Worm (Caenorhabditis elegans) whole organism, late embryonic: ENCODE measurements around the gene acp-5.

Experiments
- C08G9.2 ChIP-seq: sonication (generic microtip); optimal IDR thresholded peaks from 2 replicates; lab custom pipeline; 2016; ENCODE audit warnings: mild to moderate bottlenecking, missing genetic modification characterization, moderate library complexity, missing compliant biosample characterization
- K02D7.2 ChIP-seq: sonication (generic microtip); optimal IDR thresholded peaks from 2 replicates; lab custom pipeline; 2017; ENCODE audit warnings: mild to moderate bottlenecking, missing genetic modification characterization, missing compliant biosample characterization
- ama-1 ChIP-seq: fragments of 150-350 bp; optimal IDR thresholded peaks from 2 replicates; lab custom pipeline; 2014
- ceh-9 ChIP-seq: sonication (generic microtip); optimal IDR thresholded peaks from 2 replicates; lab custom pipeline; 2016; ENCODE audit warnings: mild to moderate bottlenecking, missing genetic modification characterization, inconsistent platforms, missing compliant biosample characterization
- dmd-4 ChIP-seq: sonication (generic microtip); optimal IDR thresholded peaks from 2 replicates; lab custom pipeline; 2016; ENCODE audit warnings: borderline replicate concordance, missing genetic modification characterization, missing compliant biosample characterization
- dve-1 ChIP-seq: sonication (generic microtip); optimal IDR thresholded peaks from 2 replicates; lab custom pipeline; 2017; ENCODE audit warnings: antibody characterized with exemption, mild to moderate bottlenecking, missing genetic modification characterization, missing compliant biosample characterization
- elt-2 ChIP-seq: sonication (generic microtip); optimal IDR thresholded peaks from 2 replicates; lab custom pipeline; 2016; ENCODE audit warnings: missing genetic modification reagents, missing genetic modification characterization, missing compliant biosample characterization
- fkh-10 ChIP-seq: fragments of 150-350 bp; optimal IDR thresholded peaks from 2 replicates; lab custom pipeline; 2014; ENCODE audit warnings: missing biosample characterization, missing genetic modification reagents, missing genetic modification characterization
- gmeb-2 ChIP-seq: sonication (generic microtip); optimal IDR thresholded peaks from 2 replicates; lab custom pipeline; 2016; ENCODE audit warnings: missing genetic modification characterization, inconsistent platforms, missing compliant biosample characterization
- hlh-6 ChIP-seq: sonication (generic microtip); optimal IDR thresholded peaks from 2 replicates; lab custom pipeline; 2016; ENCODE audit warnings: missing genotype, missing genetic modification characterization, missing compliant biosample characterization
- mec-3 ChIP-seq: sonication (generic microtip); optimal IDR thresholded peaks from 2 replicates; lab custom pipeline; 2016; ENCODE audit warnings: borderline replicate concordance, missing genetic modification characterization, missing compliant biosample characterization
- pha-4 ChIP-seq: fragments of 150-350 bp; optimal IDR thresholded peaks from 2 replicates; lab custom pipeline; 2018; ENCODE audit warnings: missing biosample characterization, missing genetic modification reagents, missing genetic modification characterization

- no peak for TF ChIP-seq fkh-10 (GFP tag; lab: Kevin White, UChicago)
- no peak for TF ChIP-seq dmd-4 (tag; lab: Kevin White, UChicago)
- no peak for TF ChIP-seq C08G9.2
- no peak for TF ChIP-seq ceh-9 (tag; lab: Kevin White, UChicago)
- no peak for TF ChIP-seq hlh-6
- no peak for TF ChIP-seq ama-1
- TF ChIP-seq pha-4 (tag; lab: Kevin White, UChicago): no peak
- no peak for TF ChIP-seq mec-3 (tag; lab: Kevin White, UChicago)
- TF ChIP-seq gmeb-2 (tag; lab: Kevin White, UChicago): no peak
- TF ChIP-seq K02D7.2 (tag; lab: Kevin White, UChicago): no peak
- no peak for TF ChIP-seq dve-1 (tag; lab: Kevin White, UChicago)
- TF ChIP-seq elt-2 (tag; lab: Kevin White, UChicago): no peak
These were observed 12.2 kb upstream of the acp-5 start for ce11 chrX:5817078-5817477.
